Fruit fly (Drosophila melanogaster) whole organism, embryonic: Measurements from ENCODE around the gene Tig.

Experiments
- Aef1 ChIP-seq: fragments of 200-800 bp; sonication (Bioruptor generic); IDR thresholded peaks from 3 replicates; pipeline ENCODE4 v1.3.6; 2022; ENCODE audit warnings: missing biosample characterization, missing genetic modification characterization
- Atf-2 ChIP-seq: fragments of 200-800 bp; sonication (Bioruptor generic); optimal IDR thresholded peaks from 2 replicates; lab custom pipeline; 2016; ENCODE audit warnings: missing biosample characterization, missing genetic modification characterization
- Atf3 ChIP-seq: fragments of 200-800 bp; sonication (Bioruptor generic); optimal IDR thresholded peaks from 3 replicates; lab custom pipeline; 2016; ENCODE audit warnings: missing biosample characterization, missing genetic modification characterization
- B-H2 ChIP-seq: fragments of 200-800 bp; sonication (Bioruptor generic); optimal IDR thresholded peaks from 2 replicates; lab custom pipeline; 2018; ENCODE audit warnings: missing biosample characterization, mild to moderate bottlenecking, missing genetic modification characterization
- BtbVII ChIP-seq: fragments of 200-800 bp; sonication (Bioruptor generic); optimal IDR thresholded peaks from 3 replicates; lab custom pipeline; 2017; ENCODE audit warnings: missing biosample characterization, mild to moderate bottlenecking, missing genetic modification characterization
- CG10431 ChIP-seq: fragments of 200-800 bp; sonication (Bioruptor generic); optimal IDR thresholded peaks from 3 replicates; lab custom pipeline; 2018; ENCODE audit warnings: missing biosample characterization, mild to moderate bottlenecking, missing genetic modification characterization
- CG11093 ChIP-seq: fragments of 200-800 bp; sonication (Bioruptor generic); IDR thresholded peaks from 3 replicates; pipeline ENCODE4 v1.3.6; 2022; ENCODE audit warnings: missing biosample characterization, missing genetic modification characterization
- CG11695 ChIP-seq: fragments of 200-800 bp; sonication (Bioruptor generic); IDR thresholded peaks from 3 replicates; pipeline ENCODE4 v1.3.6; 2022; ENCODE audit warnings: missing biosample characterization, missing genetic modification characterization
- CG12769 ChIP-seq: fragments of 200-800 bp; sonication (Bioruptor generic); optimal IDR thresholded peaks from 2 replicates; lab custom pipeline; 2019; ENCODE audit warnings: missing biosample characterization, mild to moderate bottlenecking, missing genetic modification characterization, moderate library complexity
- CG13424 ChIP-seq: fragments of 200-800 bp; sonication (Bioruptor generic); optimal IDR thresholded peaks from 2 replicates; lab custom pipeline; 2019; ENCODE audit warnings: missing biosample characterization, mild to moderate bottlenecking, missing genetic modification characterization, moderate library complexity
- CG14014 ChIP-seq: fragments of 200-800 bp; sonication (Bioruptor generic); IDR thresholded peaks from 2 replicates; pipeline ENCODE4 v1.3.6; 2022; ENCODE audit warnings: missing biosample characterization, missing genetic modification characterization
- CG15011 ChIP-seq: fragments of 200-800 bp; sonication (Bioruptor generic); optimal IDR thresholded peaks from 3 replicates; lab custom pipeline; 2018; ENCODE audit warnings: missing biosample characterization, mild to moderate bottlenecking, missing genetic modification characterization
- CG15514 ChIP-seq: fragments of 200-800 bp; sonication (Bioruptor generic); optimal IDR thresholded peaks from 3 replicates; lab custom pipeline; 2017; ENCODE audit warnings: missing biosample characterization, missing genetic modification characterization, mild to moderate bottlenecking, moderate library complexity, missing genetic modification reagents
- CG15696 ChIP-seq: fragments of 200-800 bp; sonication (Bioruptor generic); optimal IDR thresholded peaks from 2 replicates; lab custom pipeline; 2019; ENCODE audit warnings: missing biosample characterization, mild to moderate bottlenecking, missing genetic modification characterization, moderate library complexity
- CG17568 ChIP-seq: fragments of 200-800 bp; sonication (Bioruptor generic); optimal IDR thresholded peaks from 2 replicates; lab custom pipeline; 2018; ENCODE audit warnings: missing biosample characterization, mild to moderate bottlenecking, missing genetic modification characterization, moderate library complexity
- CG17912 ChIP-seq: fragments of 200-800 bp; sonication (Bioruptor generic); optimal IDR thresholded peaks from 2 replicates; lab custom pipeline; 2018; ENCODE audit warnings: missing biosample characterization, mild to moderate bottlenecking, missing genetic modification characterization
- CG30403 ChIP-seq: fragments of 200-800 bp; sonication (Bioruptor generic); optimal IDR thresholded peaks from 3 replicates; lab custom pipeline; 2016; ENCODE audit warnings: missing biosample characterization, missing genetic modification characterization
- CG31388 ChIP-seq: fragments of 200-800 bp; sonication (Bioruptor generic); optimal IDR thresholded peaks from 2 replicates; lab custom pipeline; 2016; ENCODE audit warnings: missing biosample characterization, missing genetic modification characterization
- CG3163 ChIP-seq: fragments of 200-800 bp; sonication (Bioruptor generic); optimal IDR thresholded peaks from 3 replicates; lab custom pipeline; 2016; ENCODE audit warnings: missing biosample characterization, missing genetic modification characterization
- CG6175 ChIP-seq: fragments of 200-800 bp; sonication (Bioruptor generic); IDR thresholded peaks from 3 replicates; pipeline ENCODE4 v1.3.6; 2022; ENCODE audit warnings: missing biosample characterization, missing genetic modification characterization
- CG6254 ChIP-seq: fragments of 200-800 bp; sonication (Bioruptor generic); optimal IDR thresholded peaks from 3 replicates; lab custom pipeline; 2017; ENCODE audit warnings: mild to moderate bottlenecking, missing biosample characterization, missing genetic modification reagents, missing genetic modification characterization
- CG6689 ChIP-seq: fragments of 200-800 bp; sonication (Bioruptor generic); IDR thresholded peaks from 2 replicates; pipeline ENCODE4 v1.3.6; 2022; ENCODE audit warnings: missing biosample characterization, missing genetic modification characterization
- CG6813 ChIP-seq: fragments of 200-800 bp; sonication (Bioruptor generic); optimal IDR thresholded peaks from 2 replicates; lab custom pipeline; 2017; ENCODE audit warnings: missing biosample characterization, missing genetic modification characterization, mild to moderate bottlenecking, moderate library complexity, missing genetic modification reagents
- CG6854 ChIP-seq: fragments of 200-800 bp; sonication (Bioruptor generic); optimal IDR thresholded peaks from 3 replicates; lab custom pipeline; 2017; ENCODE audit warnings: missing biosample characterization, mild to moderate bottlenecking, missing genetic modification characterization
- CG7839 ChIP-seq: fragments of 200-800 bp; sonication (Bioruptor generic); optimal IDR thresholded peaks from 3 replicates; lab custom pipeline; 2018; ENCODE audit warnings: missing biosample characterization, mild to moderate bottlenecking, missing genetic modification characterization, moderate library complexity
- CG8290 ChIP-seq, 3 experiments: fragments of 200-800 bp; sonication (Bioruptor generic); optimal IDR thresholded peaks; 2 replicates each; lab custom pipeline; 2016 to 2019; ENCODE audit warnings: missing biosample characterization in 3 of 3, missing genetic modification characterization in 3 of 3, mild to moderate bottlenecking in 2 of 3, moderate library complexity in 1 of 3
- CG8478 ChIP-seq: fragments of >200 bp; optimal IDR thresholded peaks from 2 replicates; lab custom pipeline; 2018
- Deaf1 ChIP-seq: fragments of 200-800 bp; optimal IDR thresholded peaks from 3 replicates; lab custom pipeline; 2019; ENCODE audit warnings: missing biosample characterization, mild to moderate bottlenecking, missing genetic modification characterization, moderate library complexity
- Ets97D ChIP-seq: fragments of 200-800 bp; sonication (Bioruptor generic); optimal IDR thresholded peaks from 3 replicates; lab custom pipeline; 2016; ENCODE audit warnings: missing biosample characterization, missing genetic modification characterization
- H2.0 ChIP-seq: fragments of 200-800 bp; sonication (Bioruptor generic); IDR thresholded peaks from 2 replicates; pipeline ENCODE4 v1.3.6; 2022; ENCODE audit warnings: missing biosample characterization, missing genetic modification characterization
- Hr78 ChIP-seq, 2 experiments: fragments of 200-800 bp in 1 of 2; fragments of >200 bp in 1 of 2; sonication (Bioruptor generic) in 1 of 2; optimal IDR thresholded peaks; 2 replicates each; lab custom pipeline; 2017 to 2019; ENCODE audit warnings: missing biosample characterization in 2 of 2, missing genetic modification characterization in 2 of 2, mild to moderate bottlenecking in 1 of 2, moderate library complexity in 1 of 2
- Nf-YC ChIP-seq: fragments of 200-800 bp; optimal IDR thresholded peaks from 3 replicates; lab custom pipeline; 2019; ENCODE audit warnings: missing biosample characterization, mild to moderate bottlenecking, missing genetic modification characterization, moderate library complexity
- NfI ChIP-seq: fragments of 200-800 bp; sonication (Bioruptor generic); optimal IDR thresholded peaks from 3 replicates; lab custom pipeline; 2018; ENCODE audit warnings: missing biosample characterization, mild to moderate bottlenecking, missing genetic modification characterization, moderate library complexity
- Pdp1 ChIP-seq, 2 experiments: fragments of 200-800 bp; sonication (Bioruptor generic); optimal IDR thresholded peaks; 3 replicates each; lab custom pipeline; 2016; ENCODE audit warnings: missing biosample characterization in 2 of 2, missing genetic modification characterization in 2 of 2, mild to moderate bottlenecking in 1 of 2, moderate library complexity in 1 of 2
- Scr ChIP-seq: fragments of 200-800 bp; sonication (Bioruptor generic); IDR thresholded peaks from 2 replicates; pipeline ENCODE4 v1.3.6; 2022; ENCODE audit warnings: missing biosample characterization, missing genetic modification characterization; ENCODE audit not compliant: partially characterized antibody
- Sin3A ChIP-seq: fragments of >200 bp; optimal IDR thresholded peaks from 2 replicates; lab custom pipeline; 2018
- ash1 ChIP-seq: fragments of 200-800 bp; sonication (Bioruptor generic); optimal IDR thresholded peaks from 2 replicates; lab custom pipeline; 2018; ENCODE audit warnings: missing biosample characterization, mild to moderate bottlenecking, missing genetic modification characterization
- bowl ChIP-seq: fragments of 200-800 bp; sonication (Bioruptor generic); IDR thresholded peaks from 2 replicates; pipeline ENCODE4 v1.3.6; 2022; ENCODE audit warnings: missing biosample characterization, missing genetic modification characterization
- chn ChIP-seq: fragments of 200-800 bp; sonication (Bioruptor generic); optimal IDR thresholded peaks from 2 replicates; lab custom pipeline; 2016; ENCODE audit warnings: missing biosample characterization, missing genetic modification characterization
- corto ChIP-seq: fragments of 200-800 bp; sonication (Bioruptor generic); optimal IDR thresholded peaks from 2 replicates; lab custom pipeline; 2016; ENCODE audit warnings: missing biosample characterization, mild to moderate bottlenecking, missing genetic modification characterization, moderate library complexity
- da ChIP-seq: fragments of 200-800 bp; sonication (Bioruptor generic); optimal IDR thresholded peaks from 2 replicates; lab custom pipeline; 2016; ENCODE audit warnings: missing biosample characterization, missing genetic modification characterization
- dati ChIP-seq: fragments of 200-800 bp; sonication (Bioruptor generic); IDR thresholded peaks from 2 replicates; pipeline ENCODE4 v1.3.6; 2022; ENCODE audit warnings: missing biosample characterization, missing genetic modification characterization
- dimm ChIP-seq: fragments of 200-800 bp; sonication (Bioruptor generic); IDR thresholded peaks from 2 replicates; pipeline ENCODE4 v1.3.6; 2022; ENCODE audit warnings: missing biosample characterization, missing genetic modification characterization
- fu2 ChIP-seq: fragments of 200-800 bp; sonication (Bioruptor generic); optimal IDR thresholded peaks from 2 replicates; lab custom pipeline; 2016; ENCODE audit warnings: missing biosample characterization, missing genetic modification characterization
- her ChIP-seq: fragments of 200-800 bp; sonication (Bioruptor generic); optimal IDR thresholded peaks from 2 replicates; lab custom pipeline; 2016; ENCODE audit warnings: missing biosample characterization, missing genetic modification characterization
- slou ChIP-seq: fragments of 200-800 bp; sonication (Bioruptor generic); optimal IDR thresholded peaks from 3 replicates; lab custom pipeline; 2016; ENCODE audit warnings: missing biosample characterization, missing genetic modification characterization
- sob ChIP-seq: fragments of 200-800 bp; sonication (Bioruptor generic); IDR thresholded peaks from 2 replicates; pipeline ENCODE4 v1.3.6; 2022; ENCODE audit warnings: missing biosample characterization, missing genetic modification characterization
- tup ChIP-seq: fragments of 200-800 bp; sonication (Bioruptor generic); optimal IDR thresholded peaks from 2 replicates; lab custom pipeline; 2016; ENCODE audit warnings: missing biosample characterization, mild to moderate bottlenecking, missing genetic modification characterization, moderate library complexity
- unc-4 ChIP-seq: fragments of 200-800 bp; sonication (Bioruptor generic); IDR thresholded peaks from 2 replicates; pipeline ENCODE4 v1.3.6; 2022; ENCODE audit warnings: missing biosample characterization, missing genetic modification characterization; ENCODE audit not compliant: partially characterized antibody
- yki ChIP-seq: fragments of >200 bp; optimal IDR thresholded peaks from 3 replicates; lab custom pipeline; 2018

The Tig gene

DNA sequence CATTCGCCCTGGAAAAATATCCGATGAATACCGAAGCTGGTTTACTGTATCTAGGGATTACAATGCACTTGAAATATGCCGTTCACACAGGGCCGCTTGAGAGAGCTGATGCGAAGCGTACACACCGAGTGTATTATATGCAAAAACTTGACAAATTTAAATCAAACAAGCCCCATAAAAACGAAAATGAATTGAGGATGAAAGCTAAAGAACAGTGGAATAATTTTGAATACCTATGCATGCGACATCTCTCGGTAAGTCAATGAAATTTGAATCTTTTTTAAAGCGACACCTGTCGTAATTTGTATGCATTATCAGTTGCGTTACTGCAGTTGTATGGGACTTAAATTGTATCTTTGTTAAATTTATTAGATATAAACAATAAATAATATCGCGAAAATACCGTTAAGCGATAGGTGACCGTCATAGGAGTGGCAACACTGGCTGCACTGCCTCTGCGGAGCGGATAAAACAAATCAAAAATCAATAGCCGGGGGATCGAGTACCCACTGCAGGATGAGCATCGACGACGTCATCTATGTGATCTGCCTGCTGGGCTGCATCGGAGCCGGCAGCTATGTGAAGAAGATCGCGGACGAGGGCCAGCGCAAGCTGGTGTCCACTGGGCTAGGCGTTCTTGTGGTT, 33.0 kb upstream of the Tig start, which contains the start of gene frj (continued):
- TF ChIP-seq CG12769 (tag; lab: Kevin White, UChicago) (peak; percentile 57), dimm (GFP tag; lab: Robert Waterston, UW) (no peak), dati (GFP tag; lab: Robert Waterston, UW) (no peak), Pdp1 (GFP tag; optimal IDR thresholded peaks at IDR 0.05; lab: Kevin White, UChicago) (peak; percentile 56 to 65), CG11093 (GFP tag; lab: Robert Waterston, UW) (no peak), Atf3 (peak; percentile 60), Deaf1 (peak; percentile 19), corto (no peak), chn (GFP tag; lab: Kevin White, UChicago) (peak; percentile 55), CG11695 (0 out of 3 replicates have a peak, but pooled peaks have one; percentile 30), bowl (GFP tag; lab: Robert Waterston, UW) (no peak), CG6175 (GFP tag; lab: Robert Waterston, UW) (0 out of 3 replicates have a peak, but pooled peaks have one; percentile 41), BtbVII (GFP tag; lab: Kevin White, UChicago) (no peak), CG15696 (peak; percentile 58), her (peak; percentile 48), CG15011 (GFP tag; lab: Kevin White, UChicago) (peak; percentile 19), CG15514 (GFP tag; lab: Kevin White, UChicago) (peak; percentile 68), CG10431 (GFP tag; lab: Kevin White, UChicago) (no peak), CG31388 (GFP tag; lab: Kevin White, UChicago) (peak; percentile 46), Atf-2 (GFP tag; lab: Kevin White, UChicago) (peak; percentile 45), Sin3A (lab: Kevin White, UChicago) (peak; percentile 91), CG17568 (GFP tag; lab: Kevin White, UChicago) (peak; percentile 26), Scr (GFP tag; lab: Robert Waterston, UW) (peak; percentile 71), Aef1 (GFP tag; lab: Robert Waterston, UW) (peak; percentile 54; the same call in 2 of the 3 replicates), tup (GFP tag; lab: Kevin White, UChicago) (no peak), CG8478 (no peak), CG6254 (GFP tag; lab: Kevin White, UChicago) (peak; percentile 10), CG13424 (tag; lab: Kevin White, UChicago) (peak; percentile 63), H2.0 (GFP tag; lab: Robert Waterston, UW) (peak; percentile 56), sob (peak; percentile 70), CG6689 (GFP tag; lab: Robert Waterston, UW) (peak; percentile 51), da (no peak), CG14014 (GFP tag; lab: Robert Waterston, UW) (peak; percentile 64), Nf-YC (tag; lab: Kevin White, UChicago) (peak; percentile 62), Ets97D (GFP tag; lab: Kevin White, UChicago) (peak; percentile 90), unc-4 (GFP tag; lab: Robert Waterston, UW) (peak; percentile 63), CG30403 (peak; percentile 78), ash1 (no peak), Hr78 (GFP tag; optimal IDR thresholded peaks at IDR 0.05; lab: Kevin White, UChicago) (no peak), fu2 (GFP tag; lab: Kevin White, UChicago) (peak; percentile 53), CG8290 (GFP tag; optimal IDR thresholded peaks at IDR 0.05; lab: Kevin White, UChicago) (peak; percentile 76), CG8290 (tag; optimal IDR thresholded peaks at IDR 0.05; lab: Kevin White, UChicago) (peak in 1 of 2 experiments; percentile 73), CG6854 (no peak), slou (GFP tag; lab: Kevin White, UChicago) (peak; percentile 37), CG6813 (GFP tag; lab: Kevin White, UChicago) (no peak), NfI (GFP tag; lab: Kevin White, UChicago) (peak; percentile 48), B-H2 (GFP tag; lab: Kevin White, UChicago) (no peak), CG7839 (peak; percentile 73), yki (lab: Kevin White, UChicago) (no peak), CG3163 (GFP tag; lab: Kevin White, UChicago) (no peak), CG17912 (GFP tag; lab: Kevin White, UChicago) (peak; percentile 26)
